Worm (Caenorhabditis elegans) whole organism, mixed stage, embryonic: ENCODE results near the gene pfd-1.

Experiments
- M03D4.4 ChIP-seq: sonication (generic microtip); optimal IDR thresholded peaks from 2 replicates; lab custom pipeline; 2017; ENCODE audit warnings: mild to moderate bottlenecking, missing genetic modification characterization, missing compliant biosample characterization
- bed-3 ChIP-seq: fragments of 200-800 bp; sonication (Bioruptor generic); optimal IDR thresholded peaks from 3 replicates; lab custom pipeline; 2018; ENCODE audit warnings: mild to moderate bottlenecking, missing genetic modification characterization, moderate library complexity, missing compliant biosample characterization
- ceh-39 ChIP-seq: fragments of 150-350 bp; optimal IDR thresholded peaks from 2 replicates; lab custom pipeline; 2014; ENCODE audit warnings: missing biosample characterization, missing genetic modification characterization
- ceh-43 ChIP-seq: fragments of 200-800 bp; sonication (Bioruptor generic); optimal IDR thresholded peaks from 2 replicates; lab custom pipeline; 2018; ENCODE audit warnings: mild to moderate bottlenecking, missing genetic modification characterization, moderate library complexity, missing compliant biosample characterization
- ceh-83 ChIP-seq: fragments of 200-800 bp; sonication (Bioruptor generic); optimal IDR thresholded peaks from 2 replicates; lab custom pipeline; 2018; ENCODE audit warnings: mild to moderate bottlenecking, missing genetic modification characterization, missing compliant biosample characterization
- ces-1 ChIP-seq: fragments of 150-350 bp; optimal IDR thresholded peaks from 2 replicates; lab custom pipeline; 2014; ENCODE audit warnings: missing biosample characterization, missing genetic modification reagents, missing genetic modification characterization
- cnd-1 ChIP-seq: fragments of 200-800 bp; sonication (Bioruptor generic); optimal IDR thresholded peaks from 2 replicates; lab custom pipeline; 2018; ENCODE audit warnings: mild to moderate bottlenecking, missing genetic modification characterization, missing compliant biosample characterization
- drap-1 ChIP-seq: fragments of 200-800 bp; sonication (Bioruptor generic); optimal IDR thresholded peaks from 3 replicates; lab custom pipeline; 2018; ENCODE audit warnings: mild to moderate bottlenecking, missing genetic modification characterization, missing compliant biosample characterization
- elt-1 ChIP-seq: sonication (generic microtip); optimal IDR thresholded peaks from 2 replicates; lab custom pipeline; 2017; ENCODE audit warnings: missing genetic modification characterization, mild to moderate bottlenecking, missing compliant biosample characterization, antibody characterized with exemption, moderate library complexity, borderline replicate concordance; ENCODE audit not compliant: insufficient read depth
- elt-3 ChIP-seq: fragments of 150-350 bp; optimal IDR thresholded peaks from 2 replicates; lab custom pipeline; 2014; ENCODE audit warnings: missing biosample characterization, missing genetic modification characterization
- ham-2 ChIP-seq: fragments of 200-800 bp; sonication (Bioruptor generic); optimal IDR thresholded peaks from 2 replicates; lab custom pipeline; 2018; ENCODE audit warnings: mild to moderate bottlenecking, missing genetic modification characterization, missing compliant biosample characterization
- hlh-1 ChIP-seq: fragments of 150-350 bp; optimal IDR thresholded peaks from 2 replicates; lab custom pipeline; 2014; ENCODE audit warnings: missing biosample characterization, missing genetic modification reagents, missing genetic modification characterization
- lin-13 ChIP-seq: fragments of 150-350 bp; optimal IDR thresholded peaks from 2 replicates; lab custom pipeline; 2014; ENCODE audit warnings: missing biosample characterization, missing genetic modification characterization
- lin-32 ChIP-seq: fragments of 200-800 bp; sonication (Bioruptor generic); optimal IDR thresholded peaks from 2 replicates; lab custom pipeline; 2018; ENCODE audit warnings: mild to moderate bottlenecking, missing genetic modification characterization, missing compliant biosample characterization
- lsy-2 ChIP-seq: fragments of 150-350 bp; optimal IDR thresholded peaks from 2 replicates; lab custom pipeline; 2014; ENCODE audit warnings: missing biosample characterization, missing genetic modification characterization
- mab-5 ChIP-seq: fragments of 150-350 bp; optimal IDR thresholded peaks from 2 replicates; lab custom pipeline; 2014; ENCODE audit warnings: missing biosample characterization, missing genetic modification characterization
- mep-1 ChIP-seq: fragments of 150-350 bp; optimal IDR thresholded peaks from 2 replicates; lab custom pipeline; 2017; ENCODE audit warnings: missing biosample characterization, missing genetic modification reagents, missing genetic modification characterization, inconsistent platforms
- mls-2 ChIP-seq: sonication (generic microtip); optimal IDR thresholded peaks from 2 replicates; lab custom pipeline; 2016; ENCODE audit warnings: mild to moderate bottlenecking, missing genetic modification characterization, moderate library complexity, missing compliant biosample characterization
- nhr-12 ChIP-seq: fragments of 150-350 bp; optimal IDR thresholded peaks from 2 replicates; lab custom pipeline; 2014; ENCODE audit warnings: missing biosample characterization, missing genetic modification characterization
- nhr-2 ChIP-seq: fragments of 150-350 bp; optimal IDR thresholded peaks from 2 replicates; lab custom pipeline; 2014; ENCODE audit warnings: missing biosample characterization, missing genetic modification characterization
- nhr-237 ChIP-seq: fragments of 150-350 bp; optimal IDR thresholded peaks from 2 replicates; lab custom pipeline; 2014; ENCODE audit warnings: missing biosample characterization, missing genetic modification characterization
- nhr-28 ChIP-seq: fragments of 150-350 bp; optimal IDR thresholded peaks from 2 replicates; lab custom pipeline; 2014; ENCODE audit warnings: missing biosample characterization, missing genetic modification characterization
- nhr-76 ChIP-seq: sonication (generic microtip); optimal IDR thresholded peaks from 2 replicates; lab custom pipeline; 2017; ENCODE audit warnings: missing biosample characterization, missing genetic modification characterization
- pha-4 ChIP-seq: fragments of 150-350 bp; optimal IDR thresholded peaks from 2 replicates; lab custom pipeline; 2018; ENCODE audit warnings: missing biosample characterization, missing genetic modification reagents, missing genetic modification characterization
- sem-2 ChIP-seq: fragments of 200-800 bp; sonication (Bioruptor generic); optimal IDR thresholded peaks from 2 replicates; lab custom pipeline; 2018; ENCODE audit warnings: mild to moderate bottlenecking, missing genetic modification characterization, missing compliant biosample characterization
- snpc-4 ChIP-seq: fragments of 150-350 bp; optimal IDR thresholded peaks from 2 replicates; lab custom pipeline; 2014; ENCODE audit warnings: missing biosample characterization, missing genetic modification characterization
- sptf-1 ChIP-seq: sonication (generic microtip); optimal IDR thresholded peaks from 2 replicates; lab custom pipeline; 2017; ENCODE audit warnings: mild to moderate bottlenecking, missing genetic modification characterization, moderate library complexity, missing compliant biosample characterization
- unc-39 ChIP-seq: fragments of 150-350 bp; optimal IDR thresholded peaks from 2 replicates; lab custom pipeline; 2014; ENCODE audit warnings: missing biosample characterization, missing genetic modification characterization
- ztf-11 ChIP-seq: fragments of 150-350 bp; optimal IDR thresholded peaks from 2 replicates; lab custom pipeline; 2014; ENCODE audit warnings: missing biosample characterization, missing genetic modification characterization

pfd-1 gene

DNA sequence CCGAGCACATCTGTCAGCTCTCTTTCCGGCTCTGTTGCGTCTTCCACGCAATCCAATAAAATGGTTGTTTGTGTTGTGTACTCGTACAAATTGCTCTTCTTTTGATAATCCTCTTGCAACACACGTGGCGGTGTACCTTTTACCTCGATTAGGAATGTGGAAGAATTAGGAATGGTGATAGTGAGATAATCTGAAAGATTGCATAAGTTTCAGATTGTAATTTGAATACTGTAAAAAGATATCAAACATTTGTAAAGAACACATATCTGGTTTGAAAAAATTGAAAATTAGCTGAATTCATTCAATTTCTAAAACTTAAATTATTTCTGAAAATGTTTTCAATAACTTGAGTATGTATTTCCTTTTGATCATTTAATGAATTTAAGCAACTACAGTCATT is 14.9 kb downstream of the pfd-1 start, which contains the start of gene C08F8.6:
Gene C08F8.6, minus strand, starts transcription at position 101 of the 400 bp plus-strand sequence.
- TF ChIP-seq mab-5 (tag; lab: Kevin White, UChicago): no peak
- TF ChIP-seq snpc-4 (tag; lab: Kevin White, UChicago): no peak
- TF ChIP-seq pha-4 (tag; lab: Kevin White, UChicago): no peak
- no peak for TF ChIP-seq nhr-76 (tag; lab: Kevin White, UChicago)
- TF ChIP-seq nhr-2 (tag; lab: Kevin White, UChicago): peak; percentile 34
- TF ChIP-seq unc-39: no peak
- TF ChIP-seq drap-1 (GFP tag; lab: Kevin White, UChicago): no peak
- no peak for TF ChIP-seq ham-2 (GFP tag; lab: Kevin White, UChicago)
- TF ChIP-seq hlh-1: no peak

DNA sequence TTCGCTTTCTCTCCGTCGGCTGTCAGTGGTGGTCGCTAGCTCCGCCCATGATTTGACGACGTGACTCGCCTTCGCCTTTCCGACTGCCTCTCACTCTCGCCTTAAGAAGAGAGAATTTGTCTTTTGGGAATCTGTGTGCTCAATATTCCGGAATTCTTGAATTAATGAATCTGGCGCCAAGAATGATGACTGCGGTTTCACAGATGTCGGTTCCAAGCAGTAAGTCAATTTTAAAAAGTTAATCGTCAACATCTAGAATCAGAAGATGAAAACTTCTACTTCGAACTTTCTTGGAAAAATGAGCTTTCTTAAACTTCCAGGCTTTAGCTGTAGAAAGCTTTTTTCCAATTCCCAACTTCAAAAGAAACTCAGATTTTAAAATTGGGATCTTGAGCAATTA is 19.7 kb downstream of the pfd-1 start, which contains the start of gene nhr-67:
Gene nhr-67, plus strand, starts transcription at position 97 of the 400 bp plus-strand sequence.
- TF ChIP-seq nhr-76 (tag; lab: Kevin White, UChicago) (no peak), nhr-28 (tag; lab: Kevin White, UChicago) (no peak), unc-39 (no peak), ceh-39 (tag; lab: Kevin White, UChicago) (no peak), sem-2 (no peak), mep-1 (tag; lab: Kevin White, UChicago) (no peak), lin-13 (tag; lab: Kevin White, UChicago) (no peak), elt-3 (no peak), snpc-4 (tag; lab: Kevin White, UChicago) (no peak), bed-3 (GFP tag; lab: Kevin White, UChicago) (no peak), nhr-237 (tag; lab: Kevin White, UChicago) (no peak)

DNA sequence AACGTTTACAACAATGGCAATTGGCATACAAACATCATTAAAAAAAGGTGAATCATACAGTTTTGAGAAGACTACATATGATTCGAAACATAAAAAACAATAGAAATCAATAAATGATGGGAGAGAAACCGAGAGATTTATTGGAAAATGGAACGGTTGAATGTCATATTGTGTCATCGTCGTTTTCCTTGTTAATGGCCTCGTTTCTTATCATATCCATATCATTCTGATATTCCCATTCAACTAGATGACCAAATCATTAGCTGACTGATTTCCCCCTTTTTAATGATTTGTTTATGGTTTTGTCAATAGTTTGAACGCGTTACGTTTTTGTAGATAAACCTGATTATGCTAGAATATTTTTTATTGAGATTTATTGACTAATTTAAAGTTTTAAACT is 24.9 kb downstream of the pfd-1 start:
- TF ChIP-seq nhr-12 (tag; lab: Kevin White, UChicago): no peak
- TF ChIP-seq nhr-237 (tag; lab: Kevin White, UChicago): no peak
- TF ChIP-seq ceh-83 (GFP tag; lab: Kevin White, UChicago): no peak
- no peak for TF ChIP-seq elt-3

DNA sequence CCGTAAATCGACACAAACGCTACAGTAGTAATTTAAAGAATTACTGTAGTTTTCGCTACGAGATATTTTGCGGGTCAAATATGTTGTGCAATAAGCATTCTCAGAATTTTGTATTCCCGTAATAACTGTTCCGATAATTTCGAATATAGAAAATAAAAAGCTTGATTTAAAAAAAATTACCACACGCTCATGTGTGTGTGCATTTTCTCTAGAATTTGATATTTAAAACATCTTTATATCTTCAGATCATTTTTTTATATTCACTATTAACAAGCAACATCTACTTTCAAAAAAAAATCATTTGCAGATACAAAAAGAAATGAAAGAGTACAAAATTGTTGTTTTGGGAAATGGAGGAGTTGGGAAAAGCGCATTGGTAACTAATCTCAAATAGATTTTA is 27.1 kb downstream of the pfd-1 start, which contains the start of gene rap-3:
Gene rap-3, plus strand, starts transcription at position 301 of the 400 bp plus-strand sequence.
- no peak for TF ChIP-seq elt-1 (tag; lab: Kevin White, UChicago)
- no peak for TF ChIP-seq nhr-2 (tag; lab: Kevin White, UChicago)
- TF ChIP-seq mab-5 (tag; lab: Kevin White, UChicago): no peak
- no peak for TF ChIP-seq cnd-1 (tag; lab: Kevin White, UChicago)
- TF ChIP-seq mls-2: no peak
- no peak for TF ChIP-seq ham-2 (GFP tag; lab: Kevin White, UChicago)
- no peak for TF ChIP-seq M03D4.4 (tag; lab: Kevin White, UChicago)
- no peak for TF ChIP-seq sem-2
- TF ChIP-seq ceh-83 (GFP tag; lab: Kevin White, UChicago): no peak
- TF ChIP-seq ceh-43 (GFP tag; lab: Kevin White, UChicago): no peak
- TF ChIP-seq nhr-12 (tag; lab: Kevin White, UChicago): no peak
- no peak for TF ChIP-seq ceh-39 (tag; lab: Kevin White, UChicago)
- TF ChIP-seq lin-13 (tag; lab: Kevin White, UChicago): no peak
- TF ChIP-seq elt-3: no peak
- no peak for TF ChIP-seq nhr-76 (tag; lab: Kevin White, UChicago)
- TF ChIP-seq hlh-1: no peak
- TF ChIP-seq lin-32 (GFP tag; lab: Kevin White, UChicago): no peak
- no peak for TF ChIP-seq nhr-28 (tag; lab: Kevin White, UChicago)
- no peak for TF ChIP-seq lsy-2 (tag; lab: Kevin White, UChicago)
- no peak for TF ChIP-seq ces-1 (GFP tag; lab: Kevin White, UChicago)

DNA sequence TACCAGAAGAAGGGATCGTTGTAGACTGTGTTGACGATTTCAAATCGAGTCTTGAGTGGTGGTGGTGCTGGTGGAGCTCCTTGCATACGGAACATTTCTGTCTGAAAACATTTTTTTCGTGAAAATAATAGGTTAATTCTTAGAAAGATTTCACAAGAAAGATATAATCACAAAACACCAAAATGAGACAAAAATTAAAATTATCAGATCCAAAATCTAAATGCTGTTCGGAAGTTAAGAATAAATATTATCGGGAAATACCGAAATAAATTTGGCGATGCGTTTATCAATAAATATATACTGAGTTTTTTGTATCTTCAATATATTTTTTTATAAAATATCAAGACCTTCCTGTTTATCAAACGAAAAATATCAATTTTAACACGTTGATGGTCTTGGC is 28.6 kb downstream of the pfd-1 start, which contains the start of gene C08F8.9:
Gene C08F8.9, minus strand, starts transcription at position 101 of the 400 bp plus-strand sequence.
- no peak for TF ChIP-seq unc-39
- TF ChIP-seq ztf-11 (tag; lab: Kevin White, UChicago): no peak
- no peak for TF ChIP-seq mab-5 (tag; lab: Kevin White, UChicago)
- TF ChIP-seq nhr-28 (tag; lab: Kevin White, UChicago): no peak
- no peak for TF ChIP-seq sptf-1 (tag; lab: Kevin White, UChicago)
- no peak for TF ChIP-seq ceh-39 (tag; lab: Kevin White, UChicago)
- TF ChIP-seq ceh-43 (GFP tag; lab: Kevin White, UChicago): no peak
